Worm (Caenorhabditis elegans): ENCODE data around the gene emg-1.

- TF ChIP-seq snpc-4 (tag; optimal IDR thresholded peaks at IDR 0.05) (no peak), lin-13 (tag; optimal IDR thresholded peaks at IDR 0.05) (no peak), mep-1 (tag; optimal IDR thresholded peaks at IDR 0.05) (no peak), nhr-28 (tag; optimal IDR thresholded peaks at IDR 0.05) (no peak), unc-39 (tag; optimal IDR thresholded peaks at IDR 0.05) (no peak), unc-62 (GFP tag; optimal IDR thresholded peaks at IDR 0.05) (no peak), elt-1 (tag; optimal IDR thresholded peaks at IDR 0.05; ENCODE audit: borderline replicate concordance, insufficient read depth) (no peak), nhr-76 (tag; optimal IDR thresholded peaks at IDR 0.05) (no peak), bed-3 (GFP tag; optimal IDR thresholded peaks at IDR 0.05) (no peak), drap-1 (GFP tag; optimal IDR thresholded peaks at IDR 0.05) (no peak), pha-4 (tag; optimal IDR thresholded peaks at IDR 0.05) (no peak), ztf-11 (tag; optimal IDR thresholded peaks at IDR 0.05) (no peak), lsy-2 (tag; optimal IDR thresholded peaks at IDR 0.05) (no peak), nhr-12 (tag; optimal IDR thresholded peaks at IDR 0.05) (no peak)
These were observed 41.2 kb upstream of the emg-1 start for ce11 chrIII:10608161-10608560.

Measured in whole organism, mixed stage, embryonic.